Worm (Caenorhabditis elegans) whole organism, L4 larva: ENCODE data around the gene F58A4.2.

ENCODE experiments used
- F26F4.8 ChIP-seq: fragments of 200-800 bp; sonication (Bioruptor generic); conservative IDR thresholded peaks from 2 replicates; pipeline ENCODE4 v1.3.6; 2022; ENCODE audit warnings: missing genetic modification characterization, missing compliant biosample characterization
- T26A8.4 ChIP-seq: fragments of 200-800 bp; sonication (Bioruptor generic); IDR thresholded peaks from 2 replicates; pipeline ENCODE4 v1.3.6; 2022; ENCODE audit warnings: missing genetic modification characterization, missing compliant biosample characterization
- ama-1 ChIP-seq: fragments of 150-350 bp; optimal IDR thresholded peaks from 2 replicates; lab custom pipeline; 2014; ENCODE audit warnings: inconsistent platforms, mixed read lengths
- mep-1 ChIP-seq: fragments of 150-350 bp; sonication (generic microtip); optimal IDR thresholded peaks from 3 replicates; lab custom pipeline; 2014; ENCODE audit warnings: missing biosample characterization, missing genetic modification characterization
- nhr-28 ChIP-seq: fragments of 150-350 bp; optimal IDR thresholded peaks from 2 replicates; lab custom pipeline; 2014; ENCODE audit warnings: missing biosample characterization, missing genetic modification characterization
- nhr-6 ChIP-seq: fragments of 150-350 bp; optimal IDR thresholded peaks from 2 replicates; lab custom pipeline; 2014; ENCODE audit warnings: missing biosample characterization, missing genetic modification characterization
- nhr-77 ChIP-seq: fragments of 150-350 bp; optimal IDR thresholded peaks from 2 replicates; lab custom pipeline; 2014; ENCODE audit warnings: missing biosample characterization, missing genetic modification characterization
- pha-4 ChIP-seq, 2 experiments: fragments of 150-350 bp in 1 of 2; fragments of 200-800 bp in 1 of 2; sonication (Bioruptor generic) in 1 of 2; IDR thresholded peaks in 1 of 2; optimal IDR thresholded peaks in 1 of 2; 2 replicates each; pipeline versions ENCODE4 v1.3.6 to Lab custom; 2014 to 2022; ENCODE audit warnings: missing genetic modification characterization in 2 of 2, missing genetic modification reagents in 2 of 2, missing biosample characterization in 1 of 2, missing compliant biosample characterization in 1 of 2
- snpc-1.2 ChIP-seq: fragments of 200-800 bp; sonication (Bioruptor generic); IDR thresholded peaks from 2 replicates; pipeline ENCODE4 v1.3.6; 2022; ENCODE audit warnings: missing genetic modification reagents, missing genetic modification characterization, missing compliant biosample characterization
- unc-62 ChIP-seq, 3 experiments: fragments of 150-350 bp in 1 of 3; sonication (generic microtip); optimal IDR thresholded peaks in 2 of 3; peaks in 1 of 3; 1 replicate in 1 of 3; 2 replicates in 2 of 3; lab custom pipeline; 2014 to 2017; ENCODE audit warnings: missing biosample characterization in 3 of 3, missing genetic modification characterization in 3 of 3, missing genetic modification reagents in 3 of 3, missing genotype in 1 of 3
- ztf-11 ChIP-seq: fragments of 150-350 bp; optimal IDR thresholded peaks from 2 replicates; lab custom pipeline; 2014; ENCODE audit warnings: missing biosample characterization, missing genetic modification characterization

ce11 chrIII:9646440-9647021 lies 46.0 kb upstream of the F58A4.2 start:
- TF ChIP-seq mep-1 (tag; lab: Kevin White, UChicago) (no peak), ztf-11 (tag; lab: Kevin White, UChicago) (no peak), ama-1 (lab: Kevin White, UChicago) (no peak), pha-4 (GFP tag; IDR thresholded peaks at IDR 0.05; lab: Robert Waterston, UW) (no peak), pha-4 (tag; optimal IDR thresholded peaks at IDR 0.05; lab: Kevin White, UChicago) (no peak), nhr-6 (tag; lab: Kevin White, UChicago) (no peak), unc-62 (GFP tag; optimal IDR thresholded peaks at IDR 0.05 in 1 of 2; lab: Kevin White, UChicago) (peak in 1 of 2 experiments; percentile 93), unc-62 (tag; optimal IDR thresholded peaks at IDR 0.05; lab: Kevin White, UChicago) (no peak), F26F4.8 (no peak), T26A8.4 (no peak), nhr-28 (tag; lab: Kevin White, UChicago) (peak; percentile 53), nhr-77 (tag; lab: Kevin White, UChicago) (no peak), snpc-1.2 (no peak)
